Fruit fly (Drosophila melanogaster): ENCODE data around the gene Irp-1B.

Irp-1B gene

dm6 chr3R:10364287-10364686 is 48.4 kb downstream of the Irp-1B start:
- TF ChIP-seq CG11762 (GFP tag; optimal IDR thresholded peaks at IDR 0.05; ENCODE audit: insufficient read depth) (no peak), CG3919 (GFP tag; optimal IDR thresholded peaks at IDR 0.05) (no peak), vri (GFP tag; optimal IDR thresholded peaks at IDR 0.05) (no peak), net (GFP tag; optimal IDR thresholded peaks at IDR 0.05) (no peak), achi (GFP tag; optimal IDR thresholded peaks at IDR 0.05) (no peak), CG9139 (GFP tag; optimal IDR thresholded peaks at IDR 0.05) (no peak), acj6 (GFP tag; optimal IDR thresholded peaks at IDR 0.05) (no peak), Hr38 (GFP tag; optimal IDR thresholded peaks at IDR 0.05) (no peak), Blimp-1 (GFP tag; optimal IDR thresholded peaks at IDR 0.05) (no peak), topi (GFP tag; optimal IDR thresholded peaks at IDR 0.05) (no peak), Sox102F (GFP tag; optimal IDR thresholded peaks at IDR 0.05) (no peak), svp (GFP tag) (no peak), pdm3 (GFP tag; optimal IDR thresholded peaks at IDR 0.05) (no peak), salr (GFP tag; optimal IDR thresholded peaks at IDR 0.05) (no peak), Eip93F (GFP tag; optimal IDR thresholded peaks at IDR 0.05) (no peak)
